Fruit fly (Drosophila melanogaster): ENCODE data around the gene CG10588.

DNA sequence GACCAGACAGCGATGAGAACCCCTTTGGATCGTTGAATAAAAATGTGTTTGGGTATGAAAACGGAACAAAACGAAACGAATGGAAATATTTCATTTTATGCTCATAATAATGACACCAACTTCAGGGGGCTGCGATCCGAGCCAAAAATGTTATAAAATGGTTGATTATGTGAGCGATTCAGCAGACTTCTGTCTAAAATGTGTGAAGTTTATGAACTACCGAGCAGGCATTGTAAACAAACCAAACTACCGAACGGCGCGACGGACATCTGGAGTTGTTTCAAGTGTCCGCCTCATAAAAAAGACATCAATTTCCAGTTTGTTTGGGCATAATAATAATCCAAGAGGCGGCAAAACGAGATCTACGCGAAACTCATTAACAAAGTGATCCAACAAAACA, 36.2 kb upstream of the CG10588 start:
- TF ChIP-seq CG10348 (GFP tag; IDR thresholded peaks at IDR 0.05) = no peak
- TF ChIP-seq CG4496 (GFP tag; IDR thresholded peaks at IDR 0.05) = no peak
- no peak for TF ChIP-seq EcR (GFP tag; optimal IDR thresholded peaks at IDR 0.05)
- TF ChIP-seq fd96Ca (GFP tag; IDR thresholded peaks at IDR 0.05) = no peak
- no peak for TF ChIP-seq D1 (tag; optimal IDR thresholded peaks at IDR 0.05)
- TF ChIP-seq Ets98B (GFP tag; IDR thresholded peaks at IDR 0.05) = no peak
- TF ChIP-seq CG8301 (tag; optimal IDR thresholded peaks at IDR 0.05) = no peak

Measured in whole organism, pupa.